Worm (Caenorhabditis elegans) whole organism, mixed stage, embryonic: ENCODE data around the gene C12D12.3.

ENCODE experiments used
- M03D4.4 ChIP-seq: sonication (generic microtip); optimal IDR thresholded peaks from 2 replicates; lab custom pipeline; 2017; ENCODE audit warnings: mild to moderate bottlenecking, missing genetic modification characterization, missing compliant biosample characterization
- bed-3 ChIP-seq: fragments of 200-800 bp; sonication (Bioruptor generic); optimal IDR thresholded peaks from 3 replicates; lab custom pipeline; 2018; ENCODE audit warnings: mild to moderate bottlenecking, missing genetic modification characterization, moderate library complexity, missing compliant biosample characterization
- blmp-1 ChIP-seq: fragments of 150-350 bp; optimal IDR thresholded peaks from 2 replicates; lab custom pipeline; 2014; ENCODE audit warnings: missing biosample characterization, missing genetic modification characterization
- ceh-39 ChIP-seq: fragments of 150-350 bp; optimal IDR thresholded peaks from 2 replicates; lab custom pipeline; 2014; ENCODE audit warnings: missing biosample characterization, missing genetic modification characterization
- ceh-43 ChIP-seq: fragments of 200-800 bp; sonication (Bioruptor generic); optimal IDR thresholded peaks from 2 replicates; lab custom pipeline; 2018; ENCODE audit warnings: mild to moderate bottlenecking, missing genetic modification characterization, moderate library complexity, missing compliant biosample characterization
- ceh-83 ChIP-seq: fragments of 200-800 bp; sonication (Bioruptor generic); optimal IDR thresholded peaks from 2 replicates; lab custom pipeline; 2018; ENCODE audit warnings: mild to moderate bottlenecking, missing genetic modification characterization, missing compliant biosample characterization
- ces-1 ChIP-seq: fragments of 150-350 bp; optimal IDR thresholded peaks from 2 replicates; lab custom pipeline; 2014; ENCODE audit warnings: missing biosample characterization, missing genetic modification reagents, missing genetic modification characterization
- cnd-1 ChIP-seq: fragments of 200-800 bp; sonication (Bioruptor generic); optimal IDR thresholded peaks from 2 replicates; lab custom pipeline; 2018; ENCODE audit warnings: mild to moderate bottlenecking, missing genetic modification characterization, missing compliant biosample characterization
- drap-1 ChIP-seq: fragments of 200-800 bp; sonication (Bioruptor generic); optimal IDR thresholded peaks from 3 replicates; lab custom pipeline; 2018; ENCODE audit warnings: mild to moderate bottlenecking, missing genetic modification characterization, missing compliant biosample characterization
- elt-1 ChIP-seq: sonication (generic microtip); optimal IDR thresholded peaks from 2 replicates; lab custom pipeline; 2017; ENCODE audit warnings: missing genetic modification characterization, mild to moderate bottlenecking, missing compliant biosample characterization, antibody characterized with exemption, moderate library complexity, borderline replicate concordance; ENCODE audit not compliant: insufficient read depth
- elt-3 ChIP-seq: fragments of 150-350 bp; optimal IDR thresholded peaks from 2 replicates; lab custom pipeline; 2014; ENCODE audit warnings: missing biosample characterization, missing genetic modification characterization
- flh-1 ChIP-seq: fragments of 200-800 bp; sonication (Bioruptor generic); optimal IDR thresholded peaks from 2 replicates; lab custom pipeline; 2018; ENCODE audit warnings: mild to moderate bottlenecking, missing genetic modification characterization, moderate library complexity, missing compliant biosample characterization
- ham-2 ChIP-seq: fragments of 200-800 bp; sonication (Bioruptor generic); optimal IDR thresholded peaks from 2 replicates; lab custom pipeline; 2018; ENCODE audit warnings: mild to moderate bottlenecking, missing genetic modification characterization, missing compliant biosample characterization
- hlh-1 ChIP-seq: fragments of 150-350 bp; optimal IDR thresholded peaks from 2 replicates; lab custom pipeline; 2014; ENCODE audit warnings: missing biosample characterization, missing genetic modification reagents, missing genetic modification characterization
- lin-13 ChIP-seq: fragments of 150-350 bp; optimal IDR thresholded peaks from 2 replicates; lab custom pipeline; 2014; ENCODE audit warnings: missing biosample characterization, missing genetic modification characterization
- lin-32 ChIP-seq: fragments of 200-800 bp; sonication (Bioruptor generic); optimal IDR thresholded peaks from 2 replicates; lab custom pipeline; 2018; ENCODE audit warnings: mild to moderate bottlenecking, missing genetic modification characterization, missing compliant biosample characterization
- lsy-2 ChIP-seq: fragments of 150-350 bp; optimal IDR thresholded peaks from 2 replicates; lab custom pipeline; 2014; ENCODE audit warnings: missing biosample characterization, missing genetic modification characterization
- mab-5 ChIP-seq: fragments of 150-350 bp; optimal IDR thresholded peaks from 2 replicates; lab custom pipeline; 2014; ENCODE audit warnings: missing biosample characterization, missing genetic modification characterization
- mep-1 ChIP-seq: fragments of 150-350 bp; optimal IDR thresholded peaks from 2 replicates; lab custom pipeline; 2017; ENCODE audit warnings: missing biosample characterization, missing genetic modification reagents, missing genetic modification characterization, inconsistent platforms
- mls-2 ChIP-seq: sonication (generic microtip); optimal IDR thresholded peaks from 2 replicates; lab custom pipeline; 2016; ENCODE audit warnings: mild to moderate bottlenecking, missing genetic modification characterization, moderate library complexity, missing compliant biosample characterization
- nhr-12 ChIP-seq: fragments of 150-350 bp; optimal IDR thresholded peaks from 2 replicates; lab custom pipeline; 2014; ENCODE audit warnings: missing biosample characterization, missing genetic modification characterization
- nhr-2 ChIP-seq: fragments of 150-350 bp; optimal IDR thresholded peaks from 2 replicates; lab custom pipeline; 2014; ENCODE audit warnings: missing biosample characterization, missing genetic modification characterization
- nhr-237 ChIP-seq: fragments of 150-350 bp; optimal IDR thresholded peaks from 2 replicates; lab custom pipeline; 2014; ENCODE audit warnings: missing biosample characterization, missing genetic modification characterization
- nhr-28 ChIP-seq: fragments of 150-350 bp; optimal IDR thresholded peaks from 2 replicates; lab custom pipeline; 2014; ENCODE audit warnings: missing biosample characterization, missing genetic modification characterization
- nhr-76 ChIP-seq: sonication (generic microtip); optimal IDR thresholded peaks from 2 replicates; lab custom pipeline; 2017; ENCODE audit warnings: missing biosample characterization, missing genetic modification characterization
- pha-4 ChIP-seq: fragments of 150-350 bp; optimal IDR thresholded peaks from 2 replicates; lab custom pipeline; 2018; ENCODE audit warnings: missing biosample characterization, missing genetic modification reagents, missing genetic modification characterization
- sem-2 ChIP-seq: fragments of 200-800 bp; sonication (Bioruptor generic); optimal IDR thresholded peaks from 2 replicates; lab custom pipeline; 2018; ENCODE audit warnings: mild to moderate bottlenecking, missing genetic modification characterization, missing compliant biosample characterization
- snpc-4 ChIP-seq: fragments of 150-350 bp; optimal IDR thresholded peaks from 2 replicates; lab custom pipeline; 2014; ENCODE audit warnings: missing biosample characterization, missing genetic modification characterization
- sptf-1 ChIP-seq: sonication (generic microtip); optimal IDR thresholded peaks from 2 replicates; lab custom pipeline; 2017; ENCODE audit warnings: mild to moderate bottlenecking, missing genetic modification characterization, moderate library complexity, missing compliant biosample characterization
- tbx-8 ChIP-seq: fragments of 200-800 bp; sonication (Bioruptor generic); optimal IDR thresholded peaks from 2 replicates; lab custom pipeline; 2018; ENCODE audit warnings: mild to moderate bottlenecking, missing genetic modification characterization, moderate library complexity, missing compliant biosample characterization
- unc-120 ChIP-seq: sonication (generic microtip); optimal IDR thresholded peaks from 2 replicates; lab custom pipeline; 2017; ENCODE audit warnings: missing genetic modification characterization, missing compliant biosample characterization; ENCODE audit not compliant: poor library complexity, severe bottlenecking
- unc-39 ChIP-seq: fragments of 150-350 bp; optimal IDR thresholded peaks from 2 replicates; lab custom pipeline; 2014; ENCODE audit warnings: missing biosample characterization, missing genetic modification characterization
- unc-62 ChIP-seq: fragments of 150-350 bp; optimal IDR thresholded peaks from 2 replicates; lab custom pipeline; 2014; ENCODE audit warnings: missing biosample characterization, missing genetic modification reagents, missing genetic modification characterization
- zip-8 ChIP-seq: fragments of 150-350 bp; optimal IDR thresholded peaks from 2 replicates; lab custom pipeline; 2014; ENCODE audit warnings: missing biosample characterization, missing genetic modification characterization
- ztf-11 ChIP-seq: fragments of 150-350 bp; optimal IDR thresholded peaks from 2 replicates; lab custom pipeline; 2014; ENCODE audit warnings: missing biosample characterization, missing genetic modification characterization

C12D12.3 gene

ce11 chrX:3467004-3467761 lies 21.9 kb upstream of the C12D12.3 start:
- no peak for TF ChIP-seq unc-62 (GFP tag; lab: Kevin White, UChicago)
- no peak for TF ChIP-seq hlh-1 (tag; lab: Kevin White, UChicago)
- peak; percentile 60 for TF ChIP-seq nhr-2 (tag; lab: Kevin White, UChicago)
- TF ChIP-seq unc-39 (tag; lab: Kevin White, UChicago): no peak
- TF ChIP-seq pha-4 (tag; lab: Kevin White, UChicago): no peak
- peak; percentile 77 for TF ChIP-seq elt-1
- TF ChIP-seq snpc-4 (tag; lab: Kevin White, UChicago): no peak
- no peak for TF ChIP-seq lin-32 (GFP tag; lab: Kevin White, UChicago)
- TF ChIP-seq mab-5 (tag; lab: Kevin White, UChicago): no peak
- no peak for TF ChIP-seq ztf-11 (tag; lab: Kevin White, UChicago)
- TF ChIP-seq nhr-12 (tag; lab: Kevin White, UChicago): no peak
- TF ChIP-seq flh-1: no peak
- TF ChIP-seq ceh-83 (GFP tag; lab: Kevin White, UChicago): no peak
- TF ChIP-seq ham-2 (GFP tag; lab: Kevin White, UChicago): peak; percentile 33
- TF ChIP-seq ceh-43 (GFP tag; lab: Kevin White, UChicago): no peak
- peak; percentile 43 for TF ChIP-seq mls-2 (tag; lab: Kevin White, UChicago)
- TF ChIP-seq cnd-1: peak; percentile 81
- no peak for TF ChIP-seq tbx-8 (GFP tag; lab: Kevin White, UChicago)
- no peak for TF ChIP-seq lin-13 (tag; lab: Kevin White, UChicago)
- peak; percentile 26 for TF ChIP-seq sptf-1
- TF ChIP-seq mep-1 (tag; lab: Kevin White, UChicago): peak; percentile 2
- TF ChIP-seq elt-3: no peak
- TF ChIP-seq bed-3 (GFP tag; lab: Kevin White, UChicago): no peak
- no peak for TF ChIP-seq nhr-76 (tag; lab: Kevin White, UChicago)
- TF ChIP-seq ces-1 (GFP tag; lab: Kevin White, UChicago): peak; percentile 48
- TF ChIP-seq ceh-39: peak; percentile 28
- peak; percentile 13 for TF ChIP-seq unc-120 (tag; lab: Kevin White, UChicago)
- no peak for TF ChIP-seq blmp-1
- no peak for TF ChIP-seq M03D4.4 (tag; lab: Kevin White, UChicago)
- TF ChIP-seq lsy-2 (tag; lab: Kevin White, UChicago): no peak
- no peak for TF ChIP-seq drap-1 (GFP tag; lab: Kevin White, UChicago)
- no peak for TF ChIP-seq sem-2 (GFP tag; lab: Kevin White, UChicago)
- no peak for TF ChIP-seq zip-8 (tag; lab: Kevin White, UChicago)
- no peak for TF ChIP-seq nhr-237 (tag; lab: Kevin White, UChicago)
- no peak for TF ChIP-seq nhr-28 (tag; lab: Kevin White, UChicago)

ce11 chrX:3467958-3468357 lies 21.1 kb upstream of the C12D12.3 start:
- TF ChIP-seq ceh-39: no peak
- TF ChIP-seq hlh-1 (tag; lab: Kevin White, UChicago): peak; percentile 8
- no peak for TF ChIP-seq nhr-2 (tag; lab: Kevin White, UChicago)

ce11 chrX:3469332-3469731 lies 19.8 kb upstream of the C12D12.3 start:
- TF ChIP-seq ces-1 (GFP tag; lab: Kevin White, UChicago) (peak; percentile 95), M03D4.4 (tag; lab: Kevin White, UChicago) (peak; percentile 14), elt-1 (no peak), ztf-11 (tag; lab: Kevin White, UChicago) (no peak), sptf-1 (peak; percentile 56), mls-2 (tag; lab: Kevin White, UChicago) (peak; percentile 65), nhr-12 (tag; lab: Kevin White, UChicago) (no peak), lsy-2 (tag; lab: Kevin White, UChicago) (no peak), hlh-1 (tag; lab: Kevin White, UChicago) (no peak), lin-32 (GFP tag; lab: Kevin White, UChicago) (no peak), nhr-2 (tag; lab: Kevin White, UChicago) (no peak), zip-8 (tag; lab: Kevin White, UChicago) (no peak), cnd-1 (no peak), sem-2 (GFP tag; lab: Kevin White, UChicago) (no peak), nhr-76 (tag; lab: Kevin White, UChicago) (no peak), ceh-83 (GFP tag; lab: Kevin White, UChicago) (no peak)
